Fruit fly (Drosophila melanogaster) whole organism, embryonic: ENCODE data around the gene CG13408.

Experiments used
- CG1024 ChIP-seq: fragments of 200-800 bp; sonication (Bioruptor generic); IDR thresholded peaks from 2 replicates; pipeline ENCODE4 v1.3.6; 2022; ENCODE audit warnings: missing biosample characterization, missing genetic modification characterization
- CG12299 ChIP-seq: fragments of 200-800 bp; sonication (Bioruptor generic); optimal IDR thresholded peaks from 2 replicates; lab custom pipeline; 2018; ENCODE audit warnings: missing biosample characterization, mild to moderate bottlenecking, missing genetic modification characterization
- CG13424 ChIP-seq: fragments of 200-800 bp; sonication (Bioruptor generic); optimal IDR thresholded peaks from 2 replicates; lab custom pipeline; 2019; ENCODE audit warnings: missing biosample characterization, mild to moderate bottlenecking, missing genetic modification characterization, moderate library complexity
- CG13894 ChIP-seq: fragments of 200-800 bp; sonication (Bioruptor generic); optimal IDR thresholded peaks from 3 replicates; lab custom pipeline; 2018; ENCODE audit warnings: missing biosample characterization, mild to moderate bottlenecking, missing genetic modification characterization, moderate library complexity
- CG14014 ChIP-seq: fragments of 200-800 bp; sonication (Bioruptor generic); IDR thresholded peaks from 2 replicates; pipeline ENCODE4 v1.3.6; 2022; ENCODE audit warnings: missing biosample characterization, missing genetic modification characterization
- CG15479 ChIP-seq: fragments of 200-800 bp; sonication (Bioruptor generic); optimal IDR thresholded peaks from 3 replicates; lab custom pipeline; 2019; ENCODE audit warnings: missing biosample characterization, mild to moderate bottlenecking, missing genetic modification characterization, moderate library complexity
- CG1647 ChIP-seq: fragments of 200-800 bp; sonication (Bioruptor generic); optimal IDR thresholded peaks from 3 replicates; lab custom pipeline; 2016; ENCODE audit warnings: missing biosample characterization, missing genetic modification characterization
- CG2116 ChIP-seq: fragments of 200-800 bp; sonication (Bioruptor generic); optimal IDR thresholded peaks from 3 replicates; lab custom pipeline; 2018; ENCODE audit warnings: missing biosample characterization, mild to moderate bottlenecking, missing genetic modification characterization
- CG2199 ChIP-seq: fragments of 200-800 bp; sonication (Bioruptor generic); IDR thresholded peaks from 3 replicates; pipeline ENCODE4 v1.3.6; 2022; ENCODE audit warnings: missing biosample characterization, missing genetic modification characterization
- CG2889 ChIP-seq: fragments of 200-800 bp; sonication (Bioruptor generic); IDR thresholded peaks from 3 replicates; pipeline ENCODE4 v1.3.6; 2022; ENCODE audit warnings: missing biosample characterization, missing genetic modification characterization
- CG3065 ChIP-seq: fragments of 200-800 bp; sonication (Bioruptor generic); optimal IDR thresholded peaks from 2 replicates; lab custom pipeline; 2016; ENCODE audit warnings: missing biosample characterization, missing genetic modification characterization
- CG31441 ChIP-seq: fragments of 200-800 bp; sonication (Bioruptor generic); IDR thresholded peaks from 2 replicates; pipeline ENCODE4 v1.3.6; 2022; ENCODE audit warnings: missing biosample characterization, missing genetic modification characterization
- CG34376 ChIP-seq: fragments of 200-800 bp; sonication (Bioruptor generic); optimal IDR thresholded peaks from 2 replicates; lab custom pipeline; 2018; ENCODE audit warnings: missing biosample characterization, mild to moderate bottlenecking, missing genetic modification characterization
- CG3847 ChIP-seq: fragments of 200-800 bp; sonication (Bioruptor generic); IDR thresholded peaks from 2 replicates; pipeline ENCODE4 v1.3.6; 2022; ENCODE audit warnings: missing biosample characterization, missing genetic modification characterization
- CG4360 ChIP-seq: fragments of 200-800 bp; sonication (Bioruptor generic); IDR thresholded peaks from 2 replicates; pipeline ENCODE4 v1.3.6; 2022; ENCODE audit warnings: missing biosample characterization, missing genetic modification characterization
- CG7786 ChIP-seq: fragments of 200-800 bp; sonication (Bioruptor generic); optimal IDR thresholded peaks from 2 replicates; lab custom pipeline; 2016; ENCODE audit warnings: missing biosample characterization, missing genetic modification characterization
- CG8924 ChIP-seq: fragments of 200-800 bp; optimal IDR thresholded peaks from 3 replicates; lab custom pipeline; 2019; ENCODE audit warnings: missing biosample characterization, mild to moderate bottlenecking, missing genetic modification characterization, moderate library complexity
- Dfd ChIP-seq, 2 experiments: fragments of >200 bp; optimal IDR thresholded peaks; 2 replicates each; lab custom pipeline; 2017; ENCODE audit warnings: missing biosample characterization in 2 of 2, missing genetic modification characterization in 2 of 2
- Doc2 ChIP-seq: fragments of 200-800 bp; sonication (Bioruptor generic); IDR thresholded peaks from 2 replicates; pipeline ENCODE4 v1.3.6; 2022; ENCODE audit warnings: missing biosample characterization, missing genetic modification characterization
- GATAe ChIP-seq: fragments of 200-800 bp; sonication (Bioruptor generic); conservative IDR thresholded peaks from 2 replicates; pipeline ENCODE4 v1.3.6; 2022; ENCODE audit warnings: missing biosample characterization, missing genetic modification characterization
- H2.0 ChIP-seq: fragments of 200-800 bp; sonication (Bioruptor generic); IDR thresholded peaks from 2 replicates; pipeline ENCODE4 v1.3.6; 2022; ENCODE audit warnings: missing biosample characterization, missing genetic modification characterization
- Hr3 ChIP-seq: fragments of 200-800 bp; sonication (Bioruptor generic); optimal IDR thresholded peaks from 3 replicates; lab custom pipeline; 2016; ENCODE audit warnings: missing biosample characterization, missing genetic modification characterization
- Mad ChIP-seq: fragments of 200-800 bp; sonication (Bioruptor generic); optimal IDR thresholded peaks from 2 replicates; lab custom pipeline; 2016; ENCODE audit warnings: missing biosample characterization, missing genetic modification characterization
- Meics ChIP-seq: fragments of 200-800 bp; sonication (Bioruptor generic); optimal IDR thresholded peaks from 2 replicates; lab custom pipeline; 2017; ENCODE audit warnings: missing biosample characterization, mild to moderate bottlenecking, missing genetic modification characterization
- Optix ChIP-seq: fragments of 200-800 bp; sonication (Bioruptor generic); IDR thresholded peaks from 3 replicates; pipeline ENCODE4 v1.3.6; 2022; ENCODE audit warnings: missing biosample characterization, missing genetic modification characterization
- Pdp1 ChIP-seq, 2 experiments: fragments of 200-800 bp; sonication (Bioruptor generic); optimal IDR thresholded peaks; 3 replicates each; lab custom pipeline; 2016; ENCODE audit warnings: missing biosample characterization in 2 of 2, missing genetic modification characterization in 2 of 2, mild to moderate bottlenecking in 1 of 2, moderate library complexity in 1 of 2
- amos ChIP-seq: fragments of 200-800 bp; sonication (Bioruptor generic); IDR thresholded peaks from 2 replicates; pipeline ENCODE4 v1.3.6; 2022; ENCODE audit warnings: missing biosample characterization, missing genetic modification characterization; ENCODE audit not compliant: partially characterized antibody
- chm ChIP-seq: fragments of 200-800 bp; sonication (Bioruptor generic); IDR thresholded peaks from 2 replicates; pipeline ENCODE4 v1.3.6; 2022; ENCODE audit warnings: missing biosample characterization, missing genetic modification characterization
- chn ChIP-seq: fragments of 200-800 bp; sonication (Bioruptor generic); optimal IDR thresholded peaks from 2 replicates; lab custom pipeline; 2016; ENCODE audit warnings: missing biosample characterization, missing genetic modification characterization
- ci ChIP-seq: fragments of 200-800 bp; sonication (Bioruptor generic); IDR thresholded peaks from 3 replicates; pipeline ENCODE4 v1.3.6; 2022; ENCODE audit warnings: missing biosample characterization, missing genetic modification characterization
- crol ChIP-seq: fragments of 200-800 bp; sonication (Bioruptor generic); IDR thresholded peaks from 2 replicates; pipeline ENCODE4 v1.3.6; 2022; ENCODE audit warnings: missing biosample characterization, missing genetic modification characterization
- dmrt99B ChIP-seq: fragments of 200-800 bp; sonication (Bioruptor generic); optimal IDR thresholded peaks from 2 replicates; lab custom pipeline; 2018; ENCODE audit warnings: missing biosample characterization, mild to moderate bottlenecking, missing genetic modification characterization, moderate library complexity
- fd64A ChIP-seq: fragments of 200-800 bp; sonication (Bioruptor generic); optimal IDR thresholded peaks from 3 replicates; lab custom pipeline; 2018; ENCODE audit warnings: missing biosample characterization, mild to moderate bottlenecking, missing genetic modification characterization
- gce ChIP-seq: fragments of 200-800 bp; sonication (Bioruptor generic); IDR thresholded peaks from 3 replicates; pipeline ENCODE4 v1.3.6; 2022; ENCODE audit warnings: missing biosample characterization, missing genetic modification characterization
- grau ChIP-seq: fragments of 200-800 bp; optimal IDR thresholded peaks from 3 replicates; lab custom pipeline; 2019; ENCODE audit warnings: missing biosample characterization, mild to moderate bottlenecking, missing genetic modification characterization, moderate library complexity
- ken ChIP-seq: fragments of 200-800 bp; sonication (Bioruptor generic); IDR thresholded peaks from 3 replicates; pipeline ENCODE4 v1.3.6; 2022; ENCODE audit warnings: missing biosample characterization, missing genetic modification characterization
- knrl ChIP-seq: fragments of 200-800 bp; sonication (Bioruptor generic); IDR thresholded peaks from 3 replicates; pipeline ENCODE4 v1.3.6; 2022; ENCODE audit warnings: missing biosample characterization, missing genetic modification characterization; ENCODE audit not compliant: partially characterized antibody
- lbe ChIP-seq: fragments of 200-800 bp; sonication (Bioruptor generic); optimal IDR thresholded peaks from 2 replicates; lab custom pipeline; 2016; ENCODE audit warnings: missing biosample characterization, mild to moderate bottlenecking, missing genetic modification characterization
- nerfin-1 ChIP-seq: fragments of 200-800 bp; sonication (Bioruptor generic); optimal IDR thresholded peaks from 3 replicates; lab custom pipeline; 2019; ENCODE audit warnings: missing biosample characterization, mild to moderate bottlenecking, missing genetic modification characterization, moderate library complexity
- nom ChIP-seq: fragments of 200-800 bp; sonication (Bioruptor generic); optimal IDR thresholded peaks from 2 replicates; lab custom pipeline; 2017; ENCODE audit warnings: missing biosample characterization, missing genetic modification characterization, mild to moderate bottlenecking, moderate library complexity, missing genetic modification reagents
- pb ChIP-seq: fragments of 200-800 bp; sonication (Bioruptor generic); optimal IDR thresholded peaks from 3 replicates; lab custom pipeline; 2016; ENCODE audit warnings: missing biosample characterization, missing genetic modification characterization
- pros ChIP-seq: fragments of 200-800 bp; sonication (Bioruptor generic); optimal IDR thresholded peaks from 3 replicates; lab custom pipeline; 2019; ENCODE audit warnings: missing biosample characterization, mild to moderate bottlenecking, missing genetic modification characterization, moderate library complexity
- sd ChIP-seq: fragments of 200-800 bp; sonication (Bioruptor generic); optimal IDR thresholded peaks from 3 replicates; lab custom pipeline; 2018; ENCODE audit warnings: missing biosample characterization, mild to moderate bottlenecking, missing genetic modification characterization, moderate library complexity
- sens ChIP-seq: fragments of 200-800 bp; sonication (Bioruptor generic); peaks from one replicate; lab custom pipeline; 2016; ENCODE audit warnings: missing biosample characterization, missing genetic modification characterization
- sim ChIP-seq: fragments of 200-800 bp; sonication (Bioruptor generic); IDR thresholded peaks from 2 replicates; pipeline ENCODE4 v1.3.6; 2022; ENCODE audit warnings: missing biosample characterization, missing genetic modification characterization
- sr ChIP-seq: fragments of 200-800 bp; sonication (Bioruptor generic); IDR thresholded peaks from 3 replicates; pipeline ENCODE4 v1.3.6; 2022; ENCODE audit warnings: missing biosample characterization, missing genetic modification characterization
- tll ChIP-seq, 2 experiments: fragments of 200-800 bp in 1 of 2; fragments of >200 bp in 1 of 2; sonication (Bioruptor generic) in 1 of 2; optimal IDR thresholded peaks; 2 replicates each; lab custom pipeline; 2017 to 2019; ENCODE audit warnings: missing biosample characterization in 2 of 2, missing genetic modification characterization in 2 of 2, mild to moderate bottlenecking in 1 of 2, moderate library complexity in 1 of 2
- vvl ChIP-seq: fragments of 200-800 bp; sonication (Bioruptor generic); IDR thresholded peaks from 2 replicates; pipeline ENCODE4 v1.3.6; 2022; ENCODE audit warnings: missing biosample characterization, missing genetic modification characterization

CG13408 gene

dm6 chr3R:22043748-22044402 is 36.3 kb upstream of the CG13408 start (continued):
- no peak for TF ChIP-seq Meics (GFP tag; lab: Kevin White, UChicago)
- peak; percentile 44; the same call in 1 of the 2 replicates for TF ChIP-seq crol (GFP tag; lab: Robert Waterston, UW)
- peak; percentile 82 for TF ChIP-seq grau (tag; lab: Kevin White, UChicago)
- no peak for TF ChIP-seq gce (GFP tag; lab: Robert Waterston, UW)
- TF ChIP-seq chm: peak; percentile 44; the same call in 1 of the 2 replicates
- TF ChIP-seq CG31441: 0 out of 2 replicates have a peak, but pooled peaks have one; percentile 9
- TF ChIP-seq dmrt99B (tag; lab: Kevin White, UChicago): no peak
- TF ChIP-seq Optix (GFP tag; lab: Robert Waterston, UW): no peak
- no peak for TF ChIP-seq CG7786 (GFP tag; lab: Kevin White, UChicago)
- 0 out of 3 replicates have a peak, but pooled peaks have one; percentile 14 for TF ChIP-seq ci (GFP tag; lab: Robert Waterston, UW)
- no peak for TF ChIP-seq CG13894 (tag; lab: Kevin White, UChicago)
- TF ChIP-seq nom (GFP tag; lab: Kevin White, UChicago): peak; percentile 13
- TF ChIP-seq CG4360 (GFP tag; lab: Robert Waterston, UW): peak; percentile 23; the same call in 1 of the 2 replicates
- peak; percentile 58 for TF ChIP-seq pros (GFP tag; lab: Kevin White, UChicago)
- TF ChIP-seq sens (GFP tag; lab: Kevin White, UChicago): peak; percentile 73
- TF ChIP-seq CG13424 (tag; lab: Kevin White, UChicago): no peak
- TF ChIP-seq CG2199: peak; percentile 65; the same call in 1 of the 3 replicates
- no peak for TF ChIP-seq Pdp1 (GFP tag; optimal IDR thresholded peaks at IDR 0.05; lab: Kevin White, UChicago)

dm6 chr3R:22044443-22044970 is 35.7 kb upstream of the CG13408 start:
- TF ChIP-seq H2.0 (GFP tag; lab: Robert Waterston, UW) (no peak), CG2889 (no peak), CG2199 (0 out of 3 replicates have a peak, but pooled peaks have one; percentile 36), pb (GFP tag; lab: Kevin White, UChicago) (no peak), nerfin-1 (tag; lab: Kevin White, UChicago) (no peak), CG14014 (GFP tag; lab: Robert Waterston, UW) (no peak), chm (0 out of 2 replicates have a peak, but pooled peaks have one; percentile 12), CG3065 (GFP tag; lab: Kevin White, UChicago) (peak; percentile 30), Mad (GFP tag; lab: Kevin White, UChicago) (no peak), sr (peak; percentile 49; the same call in 1 of the 3 replicates), CG15479 (GFP tag; lab: Kevin White, UChicago) (peak; percentile 29), Dfd (GFP tag; optimal IDR thresholded peaks at IDR 0.05; lab: Kevin White, UChicago) (no peak), CG1024 (no peak), Hr3 (GFP tag; lab: Kevin White, UChicago) (no peak), fd64A (GFP tag; lab: Kevin White, UChicago) (no peak), CG34376 (GFP tag; lab: Kevin White, UChicago) (no peak), chn (GFP tag; lab: Kevin White, UChicago) (no peak), CG8924 (tag; lab: Kevin White, UChicago) (no peak), CG2116 (GFP tag; lab: Kevin White, UChicago) (no peak), tll (GFP tag; optimal IDR thresholded peaks at IDR 0.05; lab: Kevin White, UChicago) (peak in 1 of 2 experiments; percentile 94), sd (no peak), knrl (GFP tag; lab: Robert Waterston, UW) (no peak), sim (no peak), CG1647 (GFP tag; lab: Kevin White, UChicago) (no peak), GATAe (GFP tag; lab: Robert Waterston, UW) (no peak), sens (GFP tag; lab: Kevin White, UChicago) (peak; percentile 32), CG12299 (tag; lab: Kevin White, UChicago) (no peak), amos (GFP tag; lab: Robert Waterston, UW) (no peak), CG3847 (GFP tag; lab: Robert Waterston, UW) (no peak), ken (GFP tag; lab: Robert Waterston, UW) (no peak), vvl (GFP tag; lab: Robert Waterston, UW) (0 out of 2 replicates have a peak, but pooled peaks have one; percentile 11), lbe (no peak), Doc2 (GFP tag; lab: Robert Waterston, UW) (no peak)
